Fruit fly (Drosophila melanogaster) Kc167 (cell line): Measurements from ENCODE around the gene CG4970.

ENCODE experiments used
- Myc ChIP-seq: fragments of >200 bp; optimal IDR thresholded peaks from 2 replicates; lab custom pipeline; 2017; ENCODE audit warnings: missing external identifiers
- Sin3A ChIP-seq: fragments of >200 bp; optimal IDR thresholded peaks from 2 replicates; lab custom pipeline; 2018; ENCODE audit warnings: missing external identifiers
- h ChIP-seq: fragments of >200 bp; optimal IDR thresholded peaks from 3 replicates; lab custom pipeline; 2018; ENCODE audit warnings: missing external identifiers
- insv ChIP-seq: fragments of >200 bp; optimal IDR thresholded peaks from 3 replicates; lab custom pipeline; 2018; ENCODE audit warnings: missing external identifiers
- psq ChIP-seq: fragments of >200 bp; optimal IDR thresholded peaks from 2 replicates; lab custom pipeline; 2017; ENCODE audit warnings: missing external identifiers
- ttk ChIP-seq: sonication (Bioruptor generic); optimal IDR thresholded peaks from 2 replicates; lab custom pipeline; 2017; ENCODE audit warnings: missing external identifiers

The CG4970 gene

DNA sequence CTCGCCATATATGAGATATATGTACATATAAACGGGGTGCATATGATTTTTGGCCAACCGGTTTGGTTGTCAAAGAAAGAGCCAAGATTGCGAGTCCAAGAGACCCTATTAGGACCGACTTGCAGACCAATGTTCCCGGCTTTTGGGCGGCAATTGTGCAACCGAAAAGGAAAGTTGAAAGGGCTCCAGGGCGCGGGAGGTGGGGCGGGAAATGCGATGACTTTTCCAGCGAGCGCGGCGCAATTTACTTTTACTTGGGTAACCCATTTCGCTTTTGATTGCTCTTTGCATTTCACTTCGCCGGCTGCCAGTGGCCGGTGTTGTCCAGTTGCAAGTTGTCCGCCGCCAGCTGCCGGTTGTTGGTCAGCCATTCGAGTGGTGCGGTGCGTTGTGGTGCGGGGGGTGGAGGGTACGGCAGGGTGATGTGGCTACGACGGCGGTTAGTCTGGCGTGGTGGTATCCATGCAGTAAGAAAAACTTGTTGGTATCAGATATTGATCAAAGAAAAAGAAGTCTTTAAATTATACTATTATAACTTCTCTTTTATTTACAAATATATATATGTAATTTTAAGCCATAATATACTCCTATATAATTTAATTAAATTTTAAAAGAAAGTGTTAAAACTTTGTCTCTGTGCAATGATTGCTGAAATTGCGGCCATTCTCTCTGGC, 12.2 kb upstream of the CG4970 start:
- TF ChIP-seq h (lab: Kevin White, UChicago) (no peak), Sin3A (no peak), Myc (lab: Kevin White, UChicago) (no peak), psq (lab: Kevin White, UChicago) (no peak), ttk (no peak), insv (lab: Kevin White, UChicago) (no peak)

dm6 chr2L:11519532-11519931, 2.3 kb downstream of the CG4970 start, which contains the start of gene CG14929:
CG14929 (plus strand) TSS chr2L:11519832.
- TF ChIP-seq h (lab: Kevin White, UChicago) (no peak), Sin3A (no peak), ttk (no peak), Myc (lab: Kevin White, UChicago) (no peak), insv (lab: Kevin White, UChicago) (no peak), psq (lab: Kevin White, UChicago) (no peak)

dm6 chr2L:11521185-11521584, 4.0 kb downstream of the CG4970 start, which contains the start of gene CG14930:
CG14930 (minus strand) TSS chr2L:11521285.
- TF ChIP-seq Myc (lab: Kevin White, UChicago), result no peak
- no peak for TF ChIP-seq Sin3A
- TF ChIP-seq h (lab: Kevin White, UChicago), result no peak
- TF ChIP-seq psq (lab: Kevin White, UChicago), result no peak
- TF ChIP-seq ttk, result no peak
- TF ChIP-seq insv (lab: Kevin White, UChicago), result no peak

- TF ChIP-seq Sin3A, result no peak
- TF ChIP-seq psq (lab: Kevin White, UChicago), result no peak
- TF ChIP-seq Myc (lab: Kevin White, UChicago), result no peak
- TF ChIP-seq h (lab: Kevin White, UChicago), result no peak
- no peak for TF ChIP-seq ttk
- no peak for TF ChIP-seq insv (lab: Kevin White, UChicago)
Observed at dm6 chr2L:11522676-11523075, 5.5 kb downstream of the CG4970 start, which contains the start of gene CG43153. CG43153 (minus strand) TSS chr2L:11522776.

DNA sequence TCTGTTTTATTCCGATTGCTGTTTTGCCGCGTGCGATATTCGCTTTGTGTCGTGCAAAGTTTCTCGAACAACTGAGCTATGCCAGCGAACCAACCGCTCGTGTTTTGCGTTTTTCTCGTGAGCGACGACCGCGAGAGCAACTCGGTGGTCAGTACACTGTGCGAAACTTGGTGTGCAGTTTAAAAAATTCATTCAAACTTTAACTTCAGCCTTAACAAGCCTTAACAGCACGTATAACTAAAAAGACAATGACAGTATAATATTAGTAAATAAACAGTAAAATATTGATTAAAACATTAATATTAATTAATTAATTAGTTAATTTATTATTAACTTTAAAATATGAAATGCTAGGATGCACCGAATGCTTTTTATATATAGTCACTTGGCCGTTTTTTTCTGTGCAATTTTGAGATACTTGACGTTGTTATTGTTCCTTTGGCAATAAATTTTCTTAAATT, 11.0 kb downstream of the CG4970 start, which contains the start of gene CG31705:
TSS of gene CG31705 (minus strand) at position 77 of the 461 bp plus-strand sequence.
- TF ChIP-seq psq (lab: Kevin White, UChicago) (no peak), h (lab: Kevin White, UChicago) (no peak), Myc (lab: Kevin White, UChicago) (no peak), insv (lab: Kevin White, UChicago) (no peak), ttk (no peak), Sin3A (no peak)

dm6 chr2L:11530952-11531351, 13.8 kb downstream of the CG4970 start, which contains the start of gene CG31706:
CG31706 (minus strand) TSS chr2L:11531052.
- TF ChIP-seq psq (lab: Kevin White, UChicago) (no peak), Sin3A (no peak), h (lab: Kevin White, UChicago) (no peak), ttk (no peak), Myc (lab: Kevin White, UChicago) (no peak)

DNA sequence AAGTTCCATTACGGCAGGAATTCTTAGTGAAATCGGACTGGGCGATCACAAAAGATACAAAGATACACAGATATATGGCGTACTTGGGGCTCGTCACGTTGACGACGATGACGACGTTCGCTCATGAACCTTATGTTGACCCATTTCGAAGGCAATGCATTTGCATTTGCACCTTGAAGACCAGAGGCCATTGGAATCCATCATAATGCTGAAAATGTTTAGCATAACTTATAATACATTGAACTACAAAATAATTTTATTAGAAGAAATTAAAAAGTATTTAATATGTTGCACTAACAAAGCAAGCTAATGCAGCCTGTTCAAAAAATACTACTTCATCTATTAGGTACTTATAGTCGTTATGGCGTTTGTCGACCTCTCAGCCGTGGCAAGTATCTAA, 14.3 kb downstream of the CG4970 start, which contains the start of gene CG34162:
TSS of gene CG34162 (plus strand) at position 301 of the 400 bp plus-strand sequence.
- no peak for TF ChIP-seq ttk
- no peak for TF ChIP-seq psq (lab: Kevin White, UChicago)
- TF ChIP-seq Myc (lab: Kevin White, UChicago), result no peak
- no peak for TF ChIP-seq Sin3A
- no peak for TF ChIP-seq h (lab: Kevin White, UChicago)
- TF ChIP-seq insv (lab: Kevin White, UChicago), result no peak

DNA sequence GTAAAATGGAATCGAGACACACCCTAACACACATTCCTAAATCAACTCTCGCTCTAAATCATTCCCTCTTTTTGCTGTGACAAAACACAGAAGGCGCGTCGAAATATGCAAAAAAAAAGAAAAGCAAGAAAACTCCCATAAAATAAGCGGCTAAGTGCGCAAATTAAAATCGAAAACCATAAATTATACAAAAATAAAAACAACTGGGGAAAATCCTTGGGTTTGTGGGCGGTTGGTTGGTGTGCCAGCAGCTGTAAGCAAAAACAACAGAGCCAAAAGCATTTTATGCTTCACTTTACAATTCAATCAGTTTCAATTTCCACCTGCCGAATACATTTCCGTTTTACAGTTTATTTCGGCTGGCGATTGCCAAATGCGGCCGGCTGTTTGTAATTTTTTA, 18.7 kb downstream of the CG4970 start, which contains the start of gene CG43438:
TSS of gene CG43438 (plus strand) at position 301 of the 400 bp plus-strand sequence.
- TF ChIP-seq insv (lab: Kevin White, UChicago) (no peak), h (lab: Kevin White, UChicago) (no peak), ttk (no peak), Myc (lab: Kevin White, UChicago) (no peak), psq (lab: Kevin White, UChicago) (no peak), Sin3A (no peak)

DNA sequence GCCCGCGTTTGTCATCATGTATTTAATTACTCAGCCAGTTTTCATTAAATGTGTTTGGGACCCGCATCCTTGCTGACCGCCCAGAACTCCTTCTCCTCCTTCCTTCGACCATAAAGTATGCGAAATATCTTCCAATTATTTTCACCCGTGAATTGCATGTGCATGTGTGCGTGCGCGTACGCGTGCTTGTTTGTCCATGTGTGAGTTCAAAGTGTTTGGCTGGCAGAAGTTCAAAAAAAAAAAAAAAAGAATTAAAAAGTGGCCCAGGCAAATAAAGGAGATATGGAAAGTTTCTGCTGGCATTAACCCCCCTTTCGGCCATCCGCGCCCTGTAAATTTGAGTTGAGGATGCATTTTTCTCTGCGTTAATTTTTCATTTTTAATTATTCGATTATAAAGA, 36.6 kb downstream of the CG4970 start:
- no peak for TF ChIP-seq h (lab: Kevin White, UChicago)
- no peak for TF ChIP-seq psq (lab: Kevin White, UChicago)
- no peak for TF ChIP-seq insv (lab: Kevin White, UChicago)
- no peak for TF ChIP-seq ttk
- no peak for TF ChIP-seq Myc (lab: Kevin White, UChicago)
